Fruit fly (Drosophila melanogaster): Measurements from ENCODE around the gene CG14860.

The CG14860 gene

DNA sequence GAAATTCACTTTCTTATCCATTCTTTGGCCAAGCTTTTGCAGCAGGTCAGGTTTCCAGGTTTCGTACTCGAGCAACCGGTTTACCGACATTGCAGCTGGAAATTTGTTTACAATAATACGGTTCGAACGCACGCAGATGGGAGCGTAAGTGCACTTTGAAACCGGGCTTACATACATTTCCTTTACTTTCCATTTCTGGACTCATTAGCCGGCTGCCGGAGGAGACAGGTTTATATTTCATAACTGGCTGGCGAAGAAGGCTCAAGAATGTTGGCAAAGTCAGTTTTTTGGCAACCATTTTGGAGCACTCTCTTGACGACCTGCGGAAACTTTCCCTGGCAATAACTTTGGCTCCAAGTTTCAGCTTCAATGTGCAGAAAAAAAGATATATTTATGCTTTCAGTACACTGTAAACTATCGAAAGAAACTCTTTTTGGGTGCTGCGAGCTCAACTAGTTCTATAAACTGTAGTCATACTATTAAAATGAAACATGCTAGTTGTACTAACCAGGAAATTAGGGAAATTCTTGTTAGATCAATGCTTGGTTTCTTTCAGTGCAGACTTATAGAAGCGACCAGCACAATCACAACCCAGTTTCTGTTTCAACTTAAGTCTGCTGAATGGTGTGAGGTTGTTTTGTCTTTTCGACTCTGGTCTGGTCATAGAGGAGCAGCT lies 47.5 kb upstream of the CG14860 start (continued):
- peak in 1 of 2 experiments; percentile 49 for TF ChIP-seq bsh (GFP tag; optimal IDR thresholded peaks at IDR 0.05)
- no peak for TF ChIP-seq CG13296 (GFP tag; optimal IDR thresholded peaks at IDR 0.05)
- peak; percentile 63 for TF ChIP-seq Med (GFP tag)
- TF ChIP-seq CG3838 (GFP tag; optimal IDR thresholded peaks at IDR 0.05) = no peak
- peak; percentile 82 for TF ChIP-seq sens (GFP tag)
- no peak for TF ChIP-seq CG10462 (GFP tag; optimal IDR thresholded peaks at IDR 0.05)
- no peak for TF ChIP-seq CG2129 (GFP tag; IDR thresholded peaks at IDR 0.05; ENCODE audit: partially characterized antibody)
- peak; percentile 8 for TF ChIP-seq CG11504 (tag; optimal IDR thresholded peaks at IDR 0.05)
- TF ChIP-seq ap (GFP tag; IDR thresholded peaks at IDR 0.05) = no peak
- 0 out of 2 replicates have a peak, but pooled peaks have one; percentile 13 for TF ChIP-seq E2f1 (GFP tag; IDR thresholded peaks at IDR 0.05)
- 0 out of 2 replicates have a peak, but pooled peaks have one; percentile 30 for TF ChIP-seq CG32772 (GFP tag; IDR thresholded peaks at IDR 0.05)
- TF ChIP-seq NK7.1 (GFP tag; optimal IDR thresholded peaks at IDR 0.05) = no peak
- TF ChIP-seq gce (GFP tag; IDR thresholded peaks at IDR 0.05) = no peak
- TF ChIP-seq gem (tag; optimal IDR thresholded peaks at IDR 0.05) = peak; percentile 22
- TF ChIP-seq CG4404 (GFP tag; IDR thresholded peaks at IDR 0.05) = no peak
- no peak for TF ChIP-seq CG1233 (GFP tag; optimal IDR thresholded peaks at IDR 0.05)
- TF ChIP-seq gt (GFP tag; IDR thresholded peaks at IDR 0.05) = no peak
- TF ChIP-seq Sry-δ (GFP tag; optimal IDR thresholded peaks at IDR 0.05) = no peak
- no peak for TF ChIP-seq insv (GFP tag; optimal IDR thresholded peaks at IDR 0.05)
- TF ChIP-seq CG14014 (GFP tag; IDR thresholded peaks at IDR 0.05) = no peak
- TF ChIP-seq dimm (GFP tag; IDR thresholded peaks at IDR 0.05) = no peak
- TF ChIP-seq lmd (GFP tag; IDR thresholded peaks at IDR 0.05) = peak; percentile 14; the same call in 1 of the 2 replicates
- peak; percentile 50 for TF ChIP-seq Sox102F (GFP tag; optimal IDR thresholded peaks at IDR 0.05)
- TF ChIP-seq Taf1 (GFP tag; IDR thresholded peaks at IDR 0.05) = no peak
- no peak for TF ChIP-seq CG17385 (GFP tag; optimal IDR thresholded peaks at IDR 0.05)
- TF ChIP-seq kah (GFP tag; optimal IDR thresholded peaks at IDR 0.05) = no peak

DNA sequence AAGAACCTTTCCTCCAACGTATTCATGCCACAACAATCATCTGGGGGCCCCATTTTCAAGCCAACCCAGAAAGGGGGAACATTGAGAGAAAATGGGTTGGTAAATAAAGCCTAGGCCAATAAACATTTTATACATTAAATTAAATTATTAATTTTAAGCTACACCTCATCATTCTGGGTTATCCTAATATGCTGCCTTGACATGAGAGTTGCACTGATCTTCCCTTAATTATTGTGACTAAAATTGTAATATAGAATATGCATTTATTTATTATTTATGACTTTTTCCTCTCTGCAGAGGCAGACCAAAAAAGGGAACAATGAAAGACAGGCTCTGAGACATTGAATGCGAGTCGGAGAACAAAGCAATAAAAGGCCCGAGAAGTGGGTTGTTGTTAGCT lies 46.7 kb upstream of the CG14860 start:
- TF ChIP-seq Drgx (GFP tag; IDR thresholded peaks at IDR 0.05) (peak; percentile 40; the same call in 1 of the 2 replicates), Six4 (GFP tag; optimal IDR thresholded peaks at IDR 0.05) (no peak), bsh (GFP tag; optimal IDR thresholded peaks at IDR 0.05) (peak in 1 of 2 experiments; percentile 44)

DNA sequence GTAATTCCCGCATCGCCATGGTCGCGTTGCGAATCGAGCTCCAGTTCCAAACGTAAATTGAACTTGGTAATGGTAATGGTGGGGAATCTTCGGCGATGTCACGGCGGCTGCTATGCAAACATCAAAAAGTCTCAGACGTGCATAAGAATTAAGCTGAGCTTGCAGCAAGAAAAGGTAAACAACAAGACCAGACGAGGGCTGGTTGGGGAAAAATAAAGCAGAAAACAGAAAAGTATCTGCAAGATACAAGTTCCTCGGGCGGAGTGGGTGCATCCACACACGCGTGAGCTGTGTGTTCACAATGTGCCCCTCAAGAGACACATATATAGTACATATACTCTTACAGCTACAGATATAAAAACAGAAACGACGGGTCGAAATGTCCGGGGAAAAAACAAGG lies 42.0 kb upstream of the CG14860 start:
- no peak for TF ChIP-seq CG14441 (GFP tag; IDR thresholded peaks at IDR 0.05)
- TF ChIP-seq CG7963 (GFP tag; IDR thresholded peaks at IDR 0.05; ENCODE audit: partially characterized antibody) = no peak
- no peak for TF ChIP-seq Doc3 (GFP tag; IDR thresholded peaks at IDR 0.05; ENCODE audit: partially characterized antibody)
- peak; percentile 35 for TF ChIP-seq nom (GFP tag; optimal IDR thresholded peaks at IDR 0.05)
- no peak for TF ChIP-seq ash1 (GFP tag; optimal IDR thresholded peaks at IDR 0.05)
- TF ChIP-seq CG18764 (GFP tag; optimal IDR thresholded peaks at IDR 0.05) = no peak

DNA sequence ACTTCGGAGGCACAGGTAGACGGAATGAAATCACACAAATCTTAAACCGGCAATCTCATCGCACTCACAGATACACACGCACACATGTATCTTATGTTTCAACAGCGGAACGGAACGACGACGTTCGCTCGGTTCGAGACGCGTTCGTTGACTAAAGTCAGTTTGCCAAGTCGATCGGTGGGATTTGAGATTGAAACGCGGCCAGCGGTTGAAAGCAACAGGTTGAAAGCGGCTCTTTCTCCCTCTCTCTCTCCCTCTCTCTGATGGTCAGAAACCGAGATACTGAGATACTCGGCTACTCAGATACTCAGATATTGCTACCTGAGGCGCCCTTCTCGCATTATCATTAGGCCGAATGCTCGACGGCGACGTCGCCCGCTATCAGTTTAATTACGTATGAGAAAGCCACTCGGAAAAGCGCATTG lies 40.8 kb upstream of the CG14860 start:
- TF ChIP-seq otp (GFP tag; IDR thresholded peaks at IDR 0.05) (peak; percentile 20; the same call in 1 of the 3 replicates), CG33557 (GFP tag; optimal IDR thresholded peaks at IDR 0.05) (peak; percentile 25), BEAF-32 (GFP tag; optimal IDR thresholded peaks at IDR 0.05) (no peak), pita (GFP tag; optimal IDR thresholded peaks at IDR 0.05) (no peak), CG13424 (tag; optimal IDR thresholded peaks at IDR 0.05) (no peak), rib (GFP tag; IDR thresholded peaks at IDR 0.05) (0 out of 2 replicates have a peak, but pooled peaks have one; percentile 48), CG6689 (GFP tag; IDR thresholded peaks at IDR 0.05) (no peak), ham (GFP tag; IDR thresholded peaks at IDR 0.05) (no peak), CG18011 (GFP tag; optimal IDR thresholded peaks at IDR 0.05) (peak; percentile 9), CG12236 (GFP tag; optimal IDR thresholded peaks at IDR 0.05) (no peak), CG6272 (GFP tag; IDR thresholded peaks at IDR 0.05) (no peak), Hr78 (GFP tag; optimal IDR thresholded peaks at IDR 0.05) (no peak), CG2199 (GFP tag; IDR thresholded peaks at IDR 0.05) (peak; percentile 92; the same call in 1 of the 3 replicates), klu (GFP tag; IDR thresholded peaks at IDR 0.05) (no peak)

All from whole organism, embryonic.